Fruit fly (Drosophila melanogaster) whole organism, embryonic: ENCODE measurements around the gene eIF4E7.
A peak's percentile ranks its signal among the peaks of the same experiment; 100 is the strongest.

Experiments
- Atf6 ChIP-seq: fragments of 200-800 bp; sonication (Bioruptor generic); IDR thresholded peaks from 2 replicates; pipeline ENCODE4 v1.3.6; 2022; ENCODE audit warnings: missing biosample characterization, missing genetic modification characterization
- CG10979 ChIP-seq: fragments of 200-800 bp; sonication (Bioruptor generic); optimal IDR thresholded peaks from 2 replicates; lab custom pipeline; 2018; ENCODE audit warnings: missing biosample characterization, mild to moderate bottlenecking, missing genetic modification characterization, moderate library complexity
- CG11093 ChIP-seq: fragments of 200-800 bp; sonication (Bioruptor generic); IDR thresholded peaks from 3 replicates; pipeline ENCODE4 v1.3.6; 2022; ENCODE audit warnings: missing biosample characterization, missing genetic modification characterization
- CG14860 ChIP-seq: fragments of 200-800 bp; sonication (Bioruptor generic); IDR thresholded peaks from 3 replicates; pipeline ENCODE4 v1.3.6; 2022; ENCODE audit warnings: missing biosample characterization, missing genetic modification characterization; ENCODE audit not compliant: partially characterized antibody
- CG1603 ChIP-seq: fragments of 200-800 bp; sonication (Bioruptor generic); optimal IDR thresholded peaks from 2 replicates; lab custom pipeline; 2019; ENCODE audit warnings: missing biosample characterization, mild to moderate bottlenecking, missing genetic modification characterization, moderate library complexity
- CG17802 ChIP-seq: fragments of 200-800 bp; sonication (Bioruptor generic); optimal IDR thresholded peaks from 2 replicates; lab custom pipeline; 2018; ENCODE audit warnings: missing biosample characterization, mild to moderate bottlenecking, missing genetic modification characterization, moderate library complexity
- CG2202 ChIP-seq: fragments of 200-800 bp; sonication (Bioruptor generic); optimal IDR thresholded peaks from 2 replicates; lab custom pipeline; 2018; ENCODE audit warnings: missing biosample characterization, mild to moderate bottlenecking, missing genetic modification characterization
- CG2678 ChIP-seq: fragments of 200-800 bp; sonication (Bioruptor generic); optimal IDR thresholded peaks from 3 replicates; lab custom pipeline; 2019; ENCODE audit warnings: missing biosample characterization, mild to moderate bottlenecking, missing genetic modification characterization, moderate library complexity
- CG30020 ChIP-seq: fragments of 200-800 bp; optimal IDR thresholded peaks from 2 replicates; lab custom pipeline; 2019; ENCODE audit warnings: missing biosample characterization, mild to moderate bottlenecking, missing genetic modification characterization, moderate library complexity
- CG3065 ChIP-seq: fragments of 200-800 bp; sonication (Bioruptor generic); optimal IDR thresholded peaks from 2 replicates; lab custom pipeline; 2016; ENCODE audit warnings: missing biosample characterization, missing genetic modification characterization
- CG34376 ChIP-seq: fragments of 200-800 bp; sonication (Bioruptor generic); optimal IDR thresholded peaks from 2 replicates; lab custom pipeline; 2018; ENCODE audit warnings: missing biosample characterization, mild to moderate bottlenecking, missing genetic modification characterization
- CG3726 ChIP-seq: fragments of 200-800 bp; sonication (Bioruptor generic); IDR thresholded peaks from 3 replicates; pipeline ENCODE4, ENCODE4 v1.3.6; 2022; ENCODE audit warnings: missing biosample characterization, missing genetic modification characterization
- CG3838 ChIP-seq: fragments of 200-800 bp; sonication (Bioruptor generic); optimal IDR thresholded peaks from 3 replicates; lab custom pipeline; 2016; ENCODE audit warnings: missing biosample characterization, missing genetic modification characterization
- CG7271 ChIP-seq: fragments of 200-800 bp; sonication (Bioruptor generic); optimal IDR thresholded peaks from 2 replicates; lab custom pipeline; 2018; ENCODE audit warnings: missing biosample characterization, mild to moderate bottlenecking, missing genetic modification characterization, moderate library complexity
- CG8290 ChIP-seq, 3 experiments: fragments of 200-800 bp; sonication (Bioruptor generic); optimal IDR thresholded peaks; 2 replicates each; lab custom pipeline; 2016 to 2019; ENCODE audit warnings: missing biosample characterization in 3 of 3, missing genetic modification characterization in 3 of 3, mild to moderate bottlenecking in 2 of 3, moderate library complexity in 1 of 3
- Dbx ChIP-seq: fragments of 200-800 bp; sonication (Bioruptor generic); IDR thresholded peaks from 3 replicates; pipeline ENCODE4 v1.3.6; 2022; ENCODE audit warnings: missing biosample characterization, missing genetic modification characterization
- Deaf1 ChIP-seq: fragments of 200-800 bp; optimal IDR thresholded peaks from 3 replicates; lab custom pipeline; 2019; ENCODE audit warnings: missing biosample characterization, mild to moderate bottlenecking, missing genetic modification characterization, moderate library complexity
- E2f1 ChIP-seq: fragments of 200-800 bp; sonication (Bioruptor generic); IDR thresholded peaks from 2 replicates; pipeline ENCODE4 v1.3.6; 2022; ENCODE audit warnings: missing biosample characterization, missing genetic modification characterization
- Ets97D ChIP-seq: fragments of 200-800 bp; sonication (Bioruptor generic); optimal IDR thresholded peaks from 3 replicates; lab custom pipeline; 2016; ENCODE audit warnings: missing biosample characterization, missing genetic modification characterization
- Gug ChIP-seq: fragments of 200-800 bp; sonication (Bioruptor generic); IDR thresholded peaks from 4 replicates; pipeline ENCODE4 v1.3.6; 2022; ENCODE audit warnings: missing biosample characterization, missing genetic modification characterization
- HmgZ ChIP-seq: fragments of 200-800 bp; sonication (Bioruptor generic); optimal IDR thresholded peaks from 2 replicates; lab custom pipeline; 2018; ENCODE audit warnings: missing biosample characterization, mild to moderate bottlenecking, missing genetic modification characterization
- Lpt ChIP-seq: fragments of >200 bp; optimal IDR thresholded peaks from 2 replicates; lab custom pipeline; 2018; ENCODE audit warnings: missing biosample characterization, missing genetic modification characterization
- Max ChIP-seq: fragments of 200-800 bp; sonication (Bioruptor generic); optimal IDR thresholded peaks from 2 replicates; lab custom pipeline; 2016; ENCODE audit warnings: missing biosample characterization, mild to moderate bottlenecking, missing genetic modification characterization
- Myb ChIP-seq: fragments of 200-800 bp; sonication (Bioruptor generic); optimal IDR thresholded peaks from 2 replicates; lab custom pipeline; 2016; ENCODE audit warnings: missing biosample characterization, missing genetic modification characterization
- Six4 ChIP-seq: fragments of 200-800 bp; sonication (Bioruptor generic); optimal IDR thresholded peaks from 2 replicates; lab custom pipeline; 2016; ENCODE audit warnings: missing biosample characterization, missing genetic modification characterization
- TFAM ChIP-seq: fragments of 200-800 bp; sonication (Bioruptor generic); optimal IDR thresholded peaks from 2 replicates; lab custom pipeline; 2017; ENCODE audit warnings: missing biosample characterization, missing genetic modification characterization, inconsistent platforms
- YL-1 ChIP-seq: fragments of 200-800 bp; sonication (Bioruptor generic); optimal IDR thresholded peaks from 3 replicates; lab custom pipeline; 2017; ENCODE audit warnings: missing biosample characterization, mild to moderate bottlenecking, missing genetic modification characterization
- abd-A ChIP-seq: fragments of 200-800 bp; sonication (Bioruptor generic); optimal IDR thresholded peaks from 3 replicates; lab custom pipeline; 2019; ENCODE audit warnings: missing biosample characterization, mild to moderate bottlenecking, missing genetic modification characterization, moderate library complexity
- al ChIP-seq: fragments of 200-800 bp; sonication (Bioruptor generic); IDR thresholded peaks from 2 replicates; pipeline ENCODE4 v1.3.6; 2022; ENCODE audit warnings: missing biosample characterization, missing genetic modification characterization
- bsh ChIP-seq, 2 experiments: fragments of 200-800 bp; sonication (Bioruptor generic); optimal IDR thresholded peaks; 2 replicates each; lab custom pipeline; 2017 to 2018; ENCODE audit warnings: mild to moderate bottlenecking in 2 of 2, missing biosample characterization in 2 of 2, missing genetic modification characterization in 2 of 2, moderate library complexity in 1 of 2
- chif ChIP-seq, 2 experiments: fragments of 200-800 bp; sonication (Bioruptor generic); optimal IDR thresholded peaks; 3 replicates each; lab custom pipeline; 2016; ENCODE audit warnings: missing biosample characterization in 2 of 2, missing genetic modification characterization in 2 of 2
- chm ChIP-seq: fragments of 200-800 bp; sonication (Bioruptor generic); IDR thresholded peaks from 2 replicates; pipeline ENCODE4 v1.3.6; 2022; ENCODE audit warnings: missing biosample characterization, missing genetic modification characterization
- dimm ChIP-seq: fragments of 200-800 bp; sonication (Bioruptor generic); IDR thresholded peaks from 2 replicates; pipeline ENCODE4 v1.3.6; 2022; ENCODE audit warnings: missing biosample characterization, missing genetic modification characterization
- emc ChIP-seq: fragments of 200-800 bp; sonication (Bioruptor generic); optimal IDR thresholded peaks from 2 replicates; lab custom pipeline; 2016; ENCODE audit warnings: missing biosample characterization, missing genetic modification characterization
- gce ChIP-seq: fragments of 200-800 bp; sonication (Bioruptor generic); IDR thresholded peaks from 3 replicates; pipeline ENCODE4 v1.3.6; 2022; ENCODE audit warnings: missing biosample characterization, missing genetic modification characterization
- grn ChIP-seq: fragments of 200-800 bp; sonication (Bioruptor generic); optimal IDR thresholded peaks from 3 replicates; lab custom pipeline; 2017; ENCODE audit warnings: missing biosample characterization, missing genetic modification characterization
- kni ChIP-seq: fragments of 200-800 bp; sonication (Bioruptor generic); optimal IDR thresholded peaks from 3 replicates; lab custom pipeline; 2017; ENCODE audit warnings: mild to moderate bottlenecking, missing biosample characterization, missing genetic modification reagents, missing genetic modification characterization
- lmd ChIP-seq: fragments of 200-800 bp; sonication (Bioruptor generic); IDR thresholded peaks from 2 replicates; pipeline ENCODE4 v1.3.6; 2022; ENCODE audit warnings: missing biosample characterization, missing genetic modification characterization
- mirr ChIP-seq: fragments of 200-800 bp; sonication (Bioruptor generic); optimal IDR thresholded peaks from 3 replicates; lab custom pipeline; 2018; ENCODE audit warnings: missing biosample characterization, mild to moderate bottlenecking, missing genetic modification characterization
- nerfin-1 ChIP-seq: fragments of 200-800 bp; sonication (Bioruptor generic); optimal IDR thresholded peaks from 3 replicates; lab custom pipeline; 2019; ENCODE audit warnings: missing biosample characterization, mild to moderate bottlenecking, missing genetic modification characterization, moderate library complexity
- p53 ChIP-seq: fragments of 200-800 bp; sonication (Bioruptor generic); optimal IDR thresholded peaks from 2 replicates; lab custom pipeline; 2016; ENCODE audit warnings: missing biosample characterization, missing genetic modification characterization
- prd ChIP-seq, 3 experiments: fragments of >200 bp in 2 of 3; fragments of 200-800 bp in 1 of 3; sonication (Bioruptor generic) in 1 of 3; optimal IDR thresholded peaks in 2 of 3; IDR thresholded peaks in 1 of 3; 2 replicates in 2 of 3; 3 replicates in 1 of 3; pipeline versions ENCODE4 v1.3.6 to Lab custom; 2017 to 2022; ENCODE audit warnings: missing biosample characterization in 1 of 3, missing genetic modification characterization in 1 of 3
- rib ChIP-seq: fragments of 200-800 bp; sonication (Bioruptor generic); IDR thresholded peaks from 2 replicates; pipeline ENCODE4 v1.3.6; 2022; ENCODE audit warnings: missing biosample characterization, missing genetic modification characterization
- sc ChIP-seq, 3 experiments: fragments of >200 bp in 2 of 3; fragments of 200-800 bp in 1 of 3; sonication (Bioruptor generic) in 1 of 3; optimal IDR thresholded peaks; 2 replicates in 2 of 3; 3 replicates in 1 of 3; lab custom pipeline; 2017; ENCODE audit warnings: mild to moderate bottlenecking in 1 of 3, missing biosample characterization in 1 of 3, missing genetic modification characterization in 1 of 3, missing genetic modification reagents in 1 of 3
- sd ChIP-seq: fragments of 200-800 bp; sonication (Bioruptor generic); optimal IDR thresholded peaks from 3 replicates; lab custom pipeline; 2018; ENCODE audit warnings: missing biosample characterization, mild to moderate bottlenecking, missing genetic modification characterization, moderate library complexity
- sens ChIP-seq: fragments of 200-800 bp; sonication (Bioruptor generic); peaks from one replicate; lab custom pipeline; 2016; ENCODE audit warnings: missing biosample characterization, missing genetic modification characterization
- shn ChIP-seq: fragments of 200-800 bp; sonication (Bioruptor generic); optimal IDR thresholded peaks from 3 replicates; lab custom pipeline; 2016; ENCODE audit warnings: missing biosample characterization, missing genetic modification characterization
- sqz ChIP-seq: fragments of 200-800 bp; sonication (Bioruptor generic); optimal IDR thresholded peaks from 3 replicates; lab custom pipeline; 2018; ENCODE audit warnings: missing biosample characterization, mild to moderate bottlenecking, missing genetic modification characterization
- sug ChIP-seq: fragments of 200-800 bp; optimal IDR thresholded peaks from 2 replicates; lab custom pipeline; 2019; ENCODE audit warnings: missing biosample characterization, mild to moderate bottlenecking, missing genetic modification characterization, moderate library complexity
- usp ChIP-seq: fragments of >200 bp; optimal IDR thresholded peaks from 2 replicates; lab custom pipeline; 2017; ENCODE audit warnings: missing biosample characterization, missing genetic modification characterization

Gene eIF4E7

DNA sequence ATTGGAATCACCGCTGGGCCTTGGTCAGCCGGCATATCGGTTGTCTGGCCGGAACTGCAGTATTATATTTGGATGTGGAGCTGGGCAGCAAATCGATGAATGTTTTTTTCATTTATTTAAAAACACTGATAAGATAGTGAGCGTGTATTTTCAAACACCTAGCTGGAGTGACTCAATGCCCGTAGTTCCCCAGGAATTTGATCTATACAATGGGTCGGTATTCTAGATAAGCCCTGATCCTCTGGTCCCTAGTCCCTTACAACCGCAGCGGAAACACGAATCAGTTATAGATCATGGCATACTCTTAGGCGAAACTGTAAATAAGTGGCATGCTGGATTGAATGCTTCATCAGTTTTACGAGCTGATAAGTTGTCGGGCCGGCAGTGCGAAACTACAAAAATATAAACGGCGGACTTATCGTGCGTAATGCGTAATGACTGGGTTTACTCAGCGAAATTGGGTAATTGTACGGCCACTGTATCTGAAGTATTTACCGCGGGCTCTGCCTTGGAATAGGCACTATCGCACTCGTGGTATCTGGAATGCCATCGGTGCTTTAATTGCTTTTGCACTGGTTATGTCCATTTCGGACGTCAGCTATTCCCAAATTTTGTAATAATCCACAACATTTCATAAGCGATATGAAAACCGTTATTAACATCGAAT lies 10.7 kb upstream of the eIF4E7 start (continued):
- TF ChIP-seq CG10979 (no peak), prd (optimal IDR thresholded peaks at IDR 0.05; lab: Kevin White, UChicago) (no peak), prd (GFP tag; IDR thresholded peaks at IDR 0.05; lab: Robert Waterston, UW) (no peak), YL-1 (no peak), CG2202 (tag; lab: Kevin White, UChicago) (no peak), CG17802 (no peak), dimm (GFP tag; lab: Robert Waterston, UW) (no peak), E2f1 (GFP tag; lab: Robert Waterston, UW) (no peak), grn (peak; percentile 75), nerfin-1 (no peak), emc (GFP tag; lab: Kevin White, UChicago) (no peak), usp (no peak), rib (GFP tag; lab: Robert Waterston, UW) (no peak), Myb (GFP tag; lab: Kevin White, UChicago) (no peak), CG11093 (no peak), CG2678 (tag; lab: Kevin White, UChicago) (peak; percentile 1), sug (tag; lab: Kevin White, UChicago) (peak; percentile 46), HmgZ (tag; lab: Kevin White, UChicago) (peak; percentile 13), CG34376 (peak; percentile 66), chm (peak; percentile 25; the same call in 1 of the 2 replicates), sd (peak; percentile 71), CG8290 (GFP tag; optimal IDR thresholded peaks at IDR 0.05; lab: Kevin White, UChicago) (no peak), CG8290 (tag; optimal IDR thresholded peaks at IDR 0.05; lab: Kevin White, UChicago) (peak in 1 of 2 experiments; percentile 51), Max (GFP tag; lab: Kevin White, UChicago) (no peak), sc (optimal IDR thresholded peaks at IDR 0.05; lab: Kevin White, UChicago) (no peak), sc (GFP tag; optimal IDR thresholded peaks at IDR 0.05; lab: Kevin White, UChicago) (no peak), sens (GFP tag; lab: Kevin White, UChicago) (peak; percentile 1), Deaf1 (tag; lab: Kevin White, UChicago) (peak; percentile 51), gce (no peak)
- TF ChIP-seq, all 482 proteins: peak for 16

- TF ChIP-seq TFAM (GFP tag; lab: Kevin White, UChicago) (no peak), Six4 (GFP tag; lab: Kevin White, UChicago) (no peak), Ets97D (no peak), p53 (GFP tag; lab: Kevin White, UChicago) (no peak), Atf6 (GFP tag; lab: Robert Waterston, UW) (peak; percentile 57), bsh (GFP tag; optimal IDR thresholded peaks at IDR 0.05; lab: Kevin White, UChicago) (no peak), CG3726 (no peak), Deaf1 (tag; lab: Kevin White, UChicago) (peak; percentile 84), abd-A (tag; lab: Kevin White, UChicago) (no peak), kni (GFP tag; lab: Kevin White, UChicago) (no peak), shn (GFP tag; lab: Kevin White, UChicago) (no peak), Lpt (GFP tag; lab: Kevin White, UChicago) (no peak), sqz (GFP tag; lab: Kevin White, UChicago) (no peak), CG30020 (tag; lab: Kevin White, UChicago) (no peak), al (GFP tag; lab: Robert Waterston, UW) (0 out of 2 replicates have a peak, but pooled peaks have one; percentile 15), CG14860 (GFP tag; lab: Robert Waterston, UW) (no peak), CG3065 (GFP tag; lab: Kevin White, UChicago) (no peak), mirr (GFP tag; lab: Kevin White, UChicago) (no peak), CG7271 (tag; lab: Kevin White, UChicago) (no peak), lmd (peak; percentile 39; the same call in 1 of the 2 replicates), CG1603 (tag; lab: Kevin White, UChicago) (no peak), CG2678 (tag; lab: Kevin White, UChicago) (peak; percentile 76), chif (GFP tag; optimal IDR thresholded peaks at IDR 0.05; lab: Kevin White, UChicago) (peak in 1 of 2 experiments; percentile 22), CG3838 (GFP tag; lab: Kevin White, UChicago) (no peak), Gug (no peak), Dbx (GFP tag; lab: Robert Waterston, UW) (no peak)
These were observed 8.8 kb upstream of the eIF4E7 start for dm6 chrX:1171018-1171417.
